Fruit fly (Drosophila melanogaster): ENCODE results near the gene Vps53.

Gene Vps53

dm6 chr2L:4365792-4366326 is 20.0 kb downstream of the Vps53 start:
- TF ChIP-seq D1 (tag; optimal IDR thresholded peaks at IDR 0.05), result no peak
- TF ChIP-seq CG8159 (tag; optimal IDR thresholded peaks at IDR 0.05), result no peak
- TF ChIP-seq gl (tag; optimal IDR thresholded peaks at IDR 0.05), result no peak
- no peak for TF ChIP-seq CG8301 (tag; optimal IDR thresholded peaks at IDR 0.05)
- TF ChIP-seq CG17806 (tag; optimal IDR thresholded peaks at IDR 0.05), result no peak
- no peak for TF ChIP-seq fd96Ca (GFP tag; IDR thresholded peaks at IDR 0.05)
- TF ChIP-seq CG12605 (GFP tag; IDR thresholded peaks at IDR 0.05), result no peak
- TF ChIP-seq rn (GFP tag; IDR thresholded peaks at IDR 0.05), result no peak
- no peak for TF ChIP-seq CG10348 (GFP tag; IDR thresholded peaks at IDR 0.05)
- no peak for TF ChIP-seq CG15710 (tag; optimal IDR thresholded peaks at IDR 0.05)
- TF ChIP-seq CG4496 (GFP tag; IDR thresholded peaks at IDR 0.05), result no peak
- no peak for TF ChIP-seq Pif1B (GFP tag; optimal IDR thresholded peaks at IDR 0.05)
- no peak for TF ChIP-seq CG14655 (GFP tag; optimal IDR thresholded peaks at IDR 0.05)
- no peak for TF ChIP-seq Pif1A (GFP tag; optimal IDR thresholded peaks at IDR 0.05)
- TF ChIP-seq CG34367 (tag; optimal IDR thresholded peaks at IDR 0.05), result no peak
- no peak for TF ChIP-seq EcR (GFP tag; optimal IDR thresholded peaks at IDR 0.05)
- no peak for TF ChIP-seq CG13204 (GFP tag; optimal IDR thresholded peaks at IDR 0.05)
- TF ChIP-seq CG32121 (GFP tag; IDR thresholded peaks at IDR 0.05), result no peak
- no peak for TF ChIP-seq CG9948 (tag; optimal IDR thresholded peaks at IDR 0.05)
- no peak for TF ChIP-seq Ets98B (GFP tag; IDR thresholded peaks at IDR 0.05)

DNA sequence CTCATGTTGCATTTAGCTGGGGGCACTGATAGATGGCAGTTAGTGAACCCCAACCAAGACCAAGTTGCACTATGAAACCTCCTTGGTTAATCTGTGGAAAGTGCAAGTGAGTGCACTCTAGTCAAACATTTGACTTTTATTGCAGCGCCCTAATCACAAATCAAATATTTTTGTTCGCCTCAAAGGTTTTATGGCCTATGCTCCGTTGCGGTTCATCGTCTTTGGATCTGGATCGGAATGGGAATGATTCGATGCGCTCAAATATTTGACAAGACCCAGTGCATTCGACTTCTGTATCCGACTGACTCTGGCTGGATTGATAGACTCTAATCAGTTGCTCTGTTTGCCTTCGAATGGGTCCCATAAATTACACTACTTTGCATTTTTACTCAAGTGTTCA is 20.9 kb downstream of the Vps53 start:
- TF ChIP-seq Ets98B (GFP tag; IDR thresholded peaks at IDR 0.05), result no peak
- TF ChIP-seq CG12605 (GFP tag; IDR thresholded peaks at IDR 0.05), result no peak
- no peak for TF ChIP-seq CG14655 (GFP tag; optimal IDR thresholded peaks at IDR 0.05)
- no peak for TF ChIP-seq CG10348 (GFP tag; IDR thresholded peaks at IDR 0.05)
- no peak for TF ChIP-seq Pif1B (GFP tag; optimal IDR thresholded peaks at IDR 0.05)
- no peak for TF ChIP-seq CG34367 (tag; optimal IDR thresholded peaks at IDR 0.05)
- no peak for TF ChIP-seq EcR (GFP tag; optimal IDR thresholded peaks at IDR 0.05)
- TF ChIP-seq CG13204 (GFP tag; optimal IDR thresholded peaks at IDR 0.05), result no peak
- TF ChIP-seq Pif1A (GFP tag; optimal IDR thresholded peaks at IDR 0.05), result no peak
- no peak for TF ChIP-seq CG17806 (tag; optimal IDR thresholded peaks at IDR 0.05)
- no peak for TF ChIP-seq CG8159 (tag; optimal IDR thresholded peaks at IDR 0.05)
- no peak for TF ChIP-seq CG15710 (tag; optimal IDR thresholded peaks at IDR 0.05)
- no peak for TF ChIP-seq CG4496 (GFP tag; IDR thresholded peaks at IDR 0.05)
- no peak for TF ChIP-seq CG32121 (GFP tag; IDR thresholded peaks at IDR 0.05)
- TF ChIP-seq D1 (tag; optimal IDR thresholded peaks at IDR 0.05), result no peak
- TF ChIP-seq gl (tag; optimal IDR thresholded peaks at IDR 0.05), result no peak
- TF ChIP-seq Snoo (tag; optimal IDR thresholded peaks at IDR 0.05), result no peak
- TF ChIP-seq fd96Ca (GFP tag; IDR thresholded peaks at IDR 0.05), result no peak

DNA sequence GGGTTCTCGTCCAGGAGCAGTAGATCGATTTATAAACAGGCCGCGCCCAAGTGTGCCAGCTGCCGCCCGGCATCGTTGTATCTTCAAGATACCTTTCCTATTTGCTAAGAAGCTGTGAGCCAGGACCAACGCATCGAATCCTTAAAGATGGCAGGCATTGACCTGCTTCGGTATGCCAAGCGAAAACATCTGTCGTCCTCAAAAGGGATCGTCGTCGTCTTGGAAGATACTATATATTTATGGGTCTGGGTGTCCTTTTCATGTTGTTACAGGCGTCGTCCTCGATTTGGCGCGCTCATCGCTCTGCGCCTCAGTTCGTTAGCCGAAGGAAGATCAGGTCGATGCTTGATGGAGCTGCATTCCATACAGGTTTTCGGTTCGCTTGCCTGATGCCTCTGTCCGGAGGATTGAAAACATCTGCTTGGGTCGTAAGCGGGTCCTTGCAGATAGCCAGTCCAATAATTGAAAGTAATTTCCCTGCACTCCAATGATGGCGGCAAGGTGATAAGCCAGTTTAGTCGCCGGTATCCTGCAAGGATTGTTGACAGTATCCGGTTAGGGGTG is 22.1 kb downstream of the Vps53 start:
- TF ChIP-seq CG34367 (tag; optimal IDR thresholded peaks at IDR 0.05) (no peak), D1 (tag; optimal IDR thresholded peaks at IDR 0.05) (no peak), CG8159 (tag; optimal IDR thresholded peaks at IDR 0.05) (no peak), Snoo (tag; optimal IDR thresholded peaks at IDR 0.05) (no peak), CG32121 (GFP tag; IDR thresholded peaks at IDR 0.05) (no peak)

DNA sequence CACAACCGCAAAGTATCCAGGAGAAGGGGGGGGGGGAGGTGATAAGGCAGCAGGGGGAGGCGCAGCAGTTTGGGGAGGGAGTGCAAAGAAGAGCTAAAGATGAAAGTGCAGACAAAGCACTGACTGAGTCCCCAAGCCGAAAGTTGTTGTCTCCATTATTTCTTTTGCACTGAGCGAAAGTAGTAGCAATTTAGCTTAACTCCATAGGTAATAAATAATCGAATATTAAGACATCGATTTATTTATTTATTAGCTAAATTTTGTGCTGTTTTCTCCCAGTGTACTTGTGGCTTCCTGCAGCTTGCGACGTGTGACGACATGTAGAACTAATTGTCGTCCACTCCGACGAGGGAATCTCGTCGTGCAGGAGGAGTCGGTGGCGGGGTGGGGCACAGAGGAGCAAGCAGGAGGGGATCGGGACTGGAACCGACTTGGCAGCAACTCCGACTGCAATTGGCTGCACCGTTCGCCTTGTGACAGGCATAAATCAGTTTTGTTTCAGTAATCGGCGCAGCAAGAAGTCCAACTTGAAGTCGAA is 24.4 kb downstream of the Vps53 start, which contains the start of gene Traf4:
Gene Traf4 (plus strand): TSS at position 488 of the 538 bp plus-strand sequence.
- TF ChIP-seq CG8301 (tag; optimal IDR thresholded peaks at IDR 0.05) (peak; percentile 51), CG8159 (tag; optimal IDR thresholded peaks at IDR 0.05) (peak; percentile 60), CG10348 (GFP tag; IDR thresholded peaks at IDR 0.05) (no peak), gl (tag; optimal IDR thresholded peaks at IDR 0.05) (peak; percentile 44), CG14655 (GFP tag; optimal IDR thresholded peaks at IDR 0.05) (peak; percentile 75), CG34367 (tag; optimal IDR thresholded peaks at IDR 0.05) (peak; percentile 48), CG17806 (tag; optimal IDR thresholded peaks at IDR 0.05) (peak; percentile 60), CG12605 (GFP tag; IDR thresholded peaks at IDR 0.05) (0 out of 2 replicates have a peak, but pooled peaks have one; percentile 23), CG4496 (GFP tag; IDR thresholded peaks at IDR 0.05) (peak; percentile 65; the same call in 1 of the 3 replicates), Pif1B (GFP tag; optimal IDR thresholded peaks at IDR 0.05) (no peak), CG13204 (GFP tag; optimal IDR thresholded peaks at IDR 0.05) (peak; percentile 20), Ets98B (GFP tag; IDR thresholded peaks at IDR 0.05) (peak; percentile 46), CG32121 (GFP tag; IDR thresholded peaks at IDR 0.05) (no peak), rn (GFP tag; IDR thresholded peaks at IDR 0.05) (peak; percentile 41; the same call in 1 of the 2 replicates), Snoo (tag; optimal IDR thresholded peaks at IDR 0.05) (peak; percentile 32), CG9948 (tag; optimal IDR thresholded peaks at IDR 0.05) (peak; percentile 58), fd96Ca (GFP tag; IDR thresholded peaks at IDR 0.05) (peak; percentile 72; the same call in 2 of the 3 replicates), CG15710 (tag; optimal IDR thresholded peaks at IDR 0.05) (peak; percentile 60), D1 (tag; optimal IDR thresholded peaks at IDR 0.05) (no peak), Pif1A (GFP tag; optimal IDR thresholded peaks at IDR 0.05) (peak; percentile 40), EcR (GFP tag; optimal IDR thresholded peaks at IDR 0.05) (peak; percentile 12)

DNA sequence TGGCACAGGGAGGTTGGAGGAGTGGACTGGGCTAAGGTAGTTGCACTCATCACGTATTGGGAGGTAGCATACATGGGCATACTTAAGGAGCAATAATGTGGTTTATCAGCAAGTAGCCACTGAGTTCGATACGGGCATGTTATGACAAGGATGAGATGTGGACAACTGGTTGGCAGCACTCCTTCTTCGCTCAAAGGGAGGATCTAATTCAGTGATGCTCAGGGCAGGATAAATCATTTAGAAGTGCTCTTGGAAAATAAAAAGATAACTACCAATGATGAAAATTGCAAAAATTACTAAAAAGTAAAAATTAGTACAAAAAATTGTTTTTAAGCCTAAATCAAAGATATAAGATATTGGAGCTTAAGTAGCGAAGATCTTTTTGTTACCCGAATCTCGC is 25.0 kb downstream of the Vps53 start:
- TF ChIP-seq CG9948 (tag; optimal IDR thresholded peaks at IDR 0.05) (peak; percentile 24), Pif1B (GFP tag; optimal IDR thresholded peaks at IDR 0.05) (no peak), CG12605 (GFP tag; IDR thresholded peaks at IDR 0.05) (no peak), CG15710 (tag; optimal IDR thresholded peaks at IDR 0.05) (peak; percentile 41), CG8159 (tag; optimal IDR thresholded peaks at IDR 0.05) (peak; percentile 47), CG14655 (GFP tag; optimal IDR thresholded peaks at IDR 0.05) (no peak), EcR (GFP tag; optimal IDR thresholded peaks at IDR 0.05) (no peak), CG17806 (tag; optimal IDR thresholded peaks at IDR 0.05) (peak; percentile 18), CG34367 (tag; optimal IDR thresholded peaks at IDR 0.05) (no peak), CG10348 (GFP tag; IDR thresholded peaks at IDR 0.05) (0 out of 2 replicates have a peak, but pooled peaks have one; percentile 18), rn (GFP tag; IDR thresholded peaks at IDR 0.05) (0 out of 2 replicates have a peak, but pooled peaks have one; percentile 6)

All from whole organism, pupa.